Fruit fly (Drosophila melanogaster) whole organism, pupa: Measurements from ENCODE around the gene CG4328.
A peak's percentile ranks its signal among the peaks of the same experiment; 100 is the strongest.

Source experiments
- CG10348 ChIP-seq: fragments of 200-800 bp; sonication (Bioruptor generic); IDR thresholded peaks from 2 replicates; pipeline ENCODE4 v1.3.6; 2022; ENCODE audit warnings: missing biosample characterization, missing genetic modification characterization
- CG12605 ChIP-seq: fragments of 200-800 bp; sonication (Bioruptor generic); IDR thresholded peaks from 2 replicates; pipeline ENCODE4 v1.3.6; 2022; ENCODE audit warnings: missing biosample characterization, missing genetic modification characterization
- CG13204 ChIP-seq: fragments of 200-800 bp; sonication (Bioruptor generic); optimal IDR thresholded peaks from 2 replicates; lab custom pipeline; 2018; ENCODE audit warnings: missing biosample characterization, mild to moderate bottlenecking, missing genetic modification characterization, moderate library complexity
- CG14655 ChIP-seq: fragments of 200-800 bp; sonication (Bioruptor generic); optimal IDR thresholded peaks from 3 replicates; lab custom pipeline; 2017; ENCODE audit warnings: mild to moderate bottlenecking, missing biosample characterization, missing genetic modification reagents, missing genetic modification characterization
- CG15710 ChIP-seq: fragments of 200-800 bp; sonication (Bioruptor generic); optimal IDR thresholded peaks from 2 replicates; lab custom pipeline; 2018; ENCODE audit warnings: missing biosample characterization, mild to moderate bottlenecking, missing genetic modification characterization, moderate library complexity
- CG17806 ChIP-seq: fragments of 200-800 bp; sonication (Bioruptor generic); optimal IDR thresholded peaks from 2 replicates; lab custom pipeline; 2018; ENCODE audit warnings: missing biosample characterization, mild to moderate bottlenecking, missing genetic modification characterization, moderate library complexity
- CG32121 ChIP-seq: fragments of 200-800 bp; sonication (Bioruptor generic); IDR thresholded peaks from 2 replicates; pipeline ENCODE4 v1.3.6; 2022; ENCODE audit warnings: missing biosample characterization, missing genetic modification characterization
- CG34367 ChIP-seq: fragments of 200-800 bp; sonication (Bioruptor generic); optimal IDR thresholded peaks from 2 replicates; lab custom pipeline; 2018; ENCODE audit warnings: missing biosample characterization, mild to moderate bottlenecking, missing genetic modification characterization
- CG4496 ChIP-seq: fragments of 200-800 bp; sonication (Bioruptor generic); IDR thresholded peaks from 3 replicates; pipeline ENCODE4 v1.3.6; 2022; ENCODE audit warnings: missing biosample characterization, missing genetic modification characterization
- CG8159 ChIP-seq: fragments of 200-800 bp; sonication (Bioruptor generic); optimal IDR thresholded peaks from 3 replicates; lab custom pipeline; 2018; ENCODE audit warnings: missing biosample characterization, mild to moderate bottlenecking, missing genetic modification characterization, moderate library complexity
- CG8301 ChIP-seq: fragments of 200-800 bp; sonication (Bioruptor generic); optimal IDR thresholded peaks from 2 replicates; lab custom pipeline; 2018; ENCODE audit warnings: missing biosample characterization, mild to moderate bottlenecking, missing genetic modification characterization
- CG9948 ChIP-seq: fragments of 200-800 bp; sonication (Bioruptor generic); optimal IDR thresholded peaks from 2 replicates; lab custom pipeline; 2018; ENCODE audit warnings: missing biosample characterization, mild to moderate bottlenecking, missing genetic modification characterization, moderate library complexity
- D1 ChIP-seq: fragments of 200-800 bp; sonication (Bioruptor generic); optimal IDR thresholded peaks from 2 replicates; lab custom pipeline; 2018; ENCODE audit warnings: missing biosample characterization, mild to moderate bottlenecking, missing genetic modification characterization, moderate library complexity
- EcR ChIP-seq: fragments of 200-800 bp; sonication (Bioruptor generic); optimal IDR thresholded peaks from 3 replicates; lab custom pipeline; 2019; ENCODE audit warnings: missing biosample characterization, missing genetic modification characterization, mild to moderate bottlenecking, moderate library complexity, missing genetic modification reagents
- Ets98B ChIP-seq: fragments of 200-800 bp; sonication (Bioruptor generic); IDR thresholded peaks from 2 replicates; pipeline ENCODE4 v1.3.6; 2022; ENCODE audit warnings: missing biosample characterization, missing genetic modification characterization
- Pif1A ChIP-seq: fragments of 200-800 bp; sonication (Bioruptor generic); optimal IDR thresholded peaks from 3 replicates; lab custom pipeline; 2016; ENCODE audit warnings: missing biosample characterization, missing genetic modification characterization
- Pif1B ChIP-seq: fragments of 200-800 bp; sonication (Bioruptor generic); optimal IDR thresholded peaks from 3 replicates; lab custom pipeline; 2016; ENCODE audit warnings: missing biosample characterization, missing genetic modification characterization
- Snoo ChIP-seq: fragments of 200-800 bp; sonication (Bioruptor generic); optimal IDR thresholded peaks from 3 replicates; lab custom pipeline; 2017; ENCODE audit warnings: missing biosample characterization, mild to moderate bottlenecking, missing genetic modification characterization, inconsistent platforms
- fd96Ca ChIP-seq: fragments of 200-800 bp; sonication (Bioruptor generic); IDR thresholded peaks from 3 replicates; pipeline ENCODE4 v1.3.6; 2022; ENCODE audit warnings: missing biosample characterization, missing genetic modification characterization
- gl ChIP-seq: fragments of 200-800 bp; sonication (Bioruptor generic); optimal IDR thresholded peaks from 2 replicates; lab custom pipeline; 2018; ENCODE audit warnings: missing biosample characterization, mild to moderate bottlenecking, missing genetic modification characterization
- rn ChIP-seq: fragments of 200-800 bp; sonication (Bioruptor generic); IDR thresholded peaks from 2 replicates; pipeline ENCODE4 v1.3.6; 2022; ENCODE audit warnings: missing biosample characterization, missing genetic modification characterization

The CG4328 gene

dm6 chr3L:12269867-12270266, 26.1 kb downstream of the CG4328 start:
- TF ChIP-seq CG8159 (tag; lab: Kevin White, UChicago) (peak; percentile 61), Snoo (tag; lab: Kevin White, UChicago) (no peak), CG10348 (GFP tag; lab: Robert Waterston, UW) (no peak), CG17806 (tag; lab: Kevin White, UChicago) (no peak)

- TF ChIP-seq EcR (GFP tag; lab: Kevin White, UChicago) (peak; percentile 92), rn (GFP tag; lab: Robert Waterston, UW) (no peak)
These were observed 28.5 kb downstream of the CG4328 start, which contains the start of gene CG32100 for dm6 chr3L:12267332-12267914. CG32100 (plus strand) TSS chr3L:12267528.

dm6 chr3L:12266343-12267287, 29.3 kb downstream of the CG4328 start, which contains the start of gene app:
app (minus strand) TSS chr3L:12266841.
- TF ChIP-seq Pif1B (GFP tag; lab: Kevin White, UChicago): peak; percentile 93
- TF ChIP-seq CG13204 (GFP tag; lab: Kevin White, UChicago): peak; percentile 63
- TF ChIP-seq CG4496 (GFP tag; lab: Robert Waterston, UW): peak; percentile 98
- no peak for TF ChIP-seq EcR (GFP tag; lab: Kevin White, UChicago)
- peak; percentile 81 for TF ChIP-seq gl (tag; lab: Kevin White, UChicago)
- TF ChIP-seq CG12605: peak; percentile 92
- peak; percentile 89 for TF ChIP-seq CG34367 (tag; lab: Kevin White, UChicago)
- TF ChIP-seq CG8301 (tag; lab: Kevin White, UChicago): peak; percentile 92
- peak; percentile 94 for TF ChIP-seq Ets98B
- TF ChIP-seq D1 (tag; lab: Kevin White, UChicago): peak; percentile 11
- peak; percentile 94 for TF ChIP-seq Snoo (tag; lab: Kevin White, UChicago)
- peak; percentile 99 for TF ChIP-seq CG17806 (tag; lab: Kevin White, UChicago)
- peak; percentile 91 for TF ChIP-seq CG32121 (GFP tag; lab: Robert Waterston, UW)
- peak; percentile 96 for TF ChIP-seq fd96Ca
- peak; percentile 92 for TF ChIP-seq CG15710 (tag; lab: Kevin White, UChicago)
- peak; percentile 94 for TF ChIP-seq CG14655 (GFP tag; lab: Kevin White, UChicago)
- TF ChIP-seq CG10348 (GFP tag; lab: Robert Waterston, UW): peak; percentile 60; the same call in 1 of the 2 replicates
- TF ChIP-seq CG8159 (tag; lab: Kevin White, UChicago): peak; percentile 89
- peak; percentile 85 for TF ChIP-seq Pif1A
- peak; percentile 84 for TF ChIP-seq CG9948
- TF ChIP-seq rn (GFP tag; lab: Robert Waterston, UW): peak; percentile 74

dm6 chr3L:12265526-12266342, 30.2 kb downstream of the CG4328 start:
- TF ChIP-seq Pif1B (GFP tag; lab: Kevin White, UChicago) (peak; percentile 63), CG34367 (tag; lab: Kevin White, UChicago) (peak; percentile 62), EcR (GFP tag; lab: Kevin White, UChicago) (peak; percentile 40), CG15710 (tag; lab: Kevin White, UChicago) (peak; percentile 68), CG9948 (peak; percentile 18), D1 (tag; lab: Kevin White, UChicago) (peak; percentile 31), fd96Ca (peak; percentile 69), CG4496 (GFP tag; lab: Robert Waterston, UW) (peak; percentile 90), CG17806 (tag; lab: Kevin White, UChicago) (peak; percentile 51), Snoo (tag; lab: Kevin White, UChicago) (no peak), CG8301 (tag; lab: Kevin White, UChicago) (peak; percentile 74), gl (tag; lab: Kevin White, UChicago) (peak; percentile 84), CG10348 (GFP tag; lab: Robert Waterston, UW) (no peak), CG13204 (GFP tag; lab: Kevin White, UChicago) (peak; percentile 69), CG14655 (GFP tag; lab: Kevin White, UChicago) (peak; percentile 75), CG32121 (GFP tag; lab: Robert Waterston, UW) (peak; percentile 76), rn (GFP tag; lab: Robert Waterston, UW) (peak; percentile 46; the same call in 1 of the 2 replicates), Pif1A (peak; percentile 61), Ets98B (peak; percentile 79), CG8159 (tag; lab: Kevin White, UChicago) (peak; percentile 55), CG12605 (peak; percentile 95)

dm6 chr3L:12258698-12259097, 37.2 kb downstream of the CG4328 start:
- no peak for TF ChIP-seq CG8159 (tag; lab: Kevin White, UChicago)
- peak; percentile 51 for TF ChIP-seq EcR (GFP tag; lab: Kevin White, UChicago)
